Worm (Caenorhabditis elegans) whole organism, L4 larva: Measurements from ENCODE around the gene svh-5.

ENCODE experiments used
- F49E8.2 ChIP-seq: sonication (generic microtip); optimal IDR thresholded peaks from 2 replicates; lab custom pipeline; 2016; ENCODE audit warnings: missing compliant biosample characterization, mild to moderate bottlenecking, missing genetic modification characterization, borderline replicate concordance
- Y105C5A.15 ChIP-seq: fragments of 200-800 bp; sonication (Bioruptor generic); IDR thresholded peaks from 2 replicates; pipeline ENCODE4 v1.3.6; 2022; ENCODE audit warnings: missing genetic modification characterization, missing compliant biosample characterization
- ceh-20 ChIP-seq: fragments of 200-800 bp; sonication (Bioruptor generic); IDR thresholded peaks from 2 replicates; pipeline ENCODE4 v1.3.6; 2022; ENCODE audit warnings: missing genetic modification reagents, missing genetic modification characterization, missing compliant biosample characterization
- dmd-6 ChIP-seq: fragments of 200-800 bp; sonication (Bioruptor generic); IDR thresholded peaks from 2 replicates; pipeline ENCODE4 v1.3.6; 2022; ENCODE audit warnings: missing genetic modification reagents, missing genetic modification characterization, missing compliant biosample characterization
- jun-1 ChIP-seq: fragments of 150-350 bp; optimal IDR thresholded peaks from 2 replicates; lab custom pipeline; 2014; ENCODE audit warnings: missing biosample characterization, missing genetic modification reagents, missing genetic modification characterization
- mdl-1 ChIP-seq, 2 experiments: fragments of 150-350 bp in 1 of 2; sonication (generic microtip) in 1 of 2; optimal IDR thresholded peaks; 2 replicates each; lab custom pipeline; 2014 to 2017; ENCODE audit warnings: missing biosample characterization in 2 of 2, missing genetic modification characterization in 2 of 2
- mep-1 ChIP-seq: fragments of 150-350 bp; sonication (generic microtip); optimal IDR thresholded peaks from 3 replicates; lab custom pipeline; 2014; ENCODE audit warnings: missing biosample characterization, missing genetic modification characterization
- mes-2 ChIP-seq: sonication (generic microtip); optimal IDR thresholded peaks from 2 replicates; lab custom pipeline; 2016; ENCODE audit warnings: missing genotype, mild to moderate bottlenecking, missing genetic modification characterization, missing compliant biosample characterization; ENCODE audit not compliant: poor library complexity, severe bottlenecking
- mxl-2 ChIP-seq: fragments of 200-800 bp; sonication (Bioruptor generic); conservative IDR thresholded peaks from 2 replicates; pipeline ENCODE4 v1.3.6; 2022; ENCODE audit warnings: missing genetic modification reagents, missing genetic modification characterization, missing compliant biosample characterization
- nhr-11 ChIP-seq: fragments of 150-350 bp; optimal IDR thresholded peaks from 2 replicates; lab custom pipeline; 2014; ENCODE audit warnings: missing biosample characterization, missing genetic modification characterization
- nhr-237 ChIP-seq: sonication (generic microtip); optimal IDR thresholded peaks from 2 replicates; lab custom pipeline; 2017; ENCODE audit warnings: missing biosample characterization, missing genetic modification characterization
- unc-62 ChIP-seq, 3 experiments: fragments of 150-350 bp in 1 of 3; sonication (generic microtip); optimal IDR thresholded peaks in 2 of 3; peaks in 1 of 3; 1 replicate in 1 of 3; 2 replicates in 2 of 3; lab custom pipeline; 2014 to 2017; ENCODE audit warnings: missing biosample characterization in 3 of 3, missing genetic modification characterization in 3 of 3, missing genetic modification reagents in 3 of 3, missing genotype in 1 of 3
- ztf-11 ChIP-seq: fragments of 150-350 bp; optimal IDR thresholded peaks from 2 replicates; lab custom pipeline; 2014; ENCODE audit warnings: missing biosample characterization, missing genetic modification characterization

DNA sequence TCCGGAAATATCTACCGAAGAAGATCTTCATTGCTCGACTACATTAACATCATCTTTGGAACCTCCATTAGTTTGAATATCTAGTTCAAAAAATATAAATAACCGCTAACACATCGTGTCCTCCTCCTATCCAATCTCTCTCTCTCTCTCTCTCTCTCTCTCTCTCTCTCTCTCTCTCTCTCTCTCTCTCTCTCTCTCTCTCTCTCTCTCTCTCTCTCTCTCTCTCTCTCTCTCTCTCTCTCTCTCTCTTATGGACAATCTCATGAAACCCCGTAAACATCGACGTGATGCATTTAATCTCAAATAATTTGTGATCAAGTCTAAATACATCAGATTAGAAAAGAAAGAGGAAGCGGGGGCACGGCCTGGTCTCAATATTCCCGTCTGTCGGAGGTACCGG is 4.6 kb upstream of the svh-5 start:
- TF ChIP-seq unc-62 (GFP tag; optimal IDR thresholded peaks at IDR 0.05 in 1 of 2; lab: Kevin White, UChicago) (no peak), unc-62 (tag; optimal IDR thresholded peaks at IDR 0.05; lab: Kevin White, UChicago) (no peak), Y105C5A.15 (GFP tag; lab: Robert Waterston, UW) (no peak), nhr-237 (tag; lab: Kevin White, UChicago) (no peak), F49E8.2 (tag; lab: Kevin White, UChicago) (no peak), mep-1 (no peak), ceh-20 (GFP tag; lab: Robert Waterston, UW) (no peak), ztf-11 (tag; lab: Kevin White, UChicago) (no peak), mes-2 (tag; lab: Kevin White, UChicago) (no peak), mxl-2 (no peak), nhr-11 (tag; lab: Kevin White, UChicago) (no peak), dmd-6 (no peak), mdl-1 (tag; optimal IDR thresholded peaks at IDR 0.05; lab: Kevin White, UChicago) (no peak), jun-1 (no peak)
